Worm (Caenorhabditis elegans) whole organism, midembryonic: ENCODE results near the gene grd-1.

Source experiments
- cog-1 ChIP-seq: sonication (generic microtip); optimal IDR thresholded peaks from 2 replicates; lab custom pipeline; 2016; ENCODE audit warnings: missing genetic modification characterization, missing compliant biosample characterization
- flt-1 ChIP-seq: fragments of 200-800 bp; sonication (Bioruptor generic); IDR thresholded peaks from 2 replicates; pipeline ENCODE4 v1.3.6; 2022; ENCODE audit warnings: missing genetic modification characterization, missing compliant biosample characterization
- klf-2 ChIP-seq: fragments of 200-800 bp; sonication (Bioruptor generic); conservative IDR thresholded peaks from 2 replicates; pipeline ENCODE4 v1.3.6; 2022; ENCODE audit warnings: missing genetic modification reagents, missing genetic modification characterization, missing compliant biosample characterization
- med-1 ChIP-seq: sonication (generic microtip); optimal IDR thresholded peaks from 2 replicates; lab custom pipeline; 2017; ENCODE audit warnings: missing genetic modification characterization, mild to moderate bottlenecking, missing compliant biosample characterization, antibody characterized with exemption, missing genetic modification reagents; ENCODE audit not compliant: insufficient read depth
- ref-1 ChIP-seq: fragments of 200-800 bp; sonication (Bioruptor generic); conservative IDR thresholded peaks from 2 replicates; pipeline ENCODE4 v1.3.6; 2022; ENCODE audit warnings: missing genetic modification reagents, missing genetic modification characterization, missing compliant biosample characterization
- tab-1 ChIP-seq: fragments of 200-800 bp; sonication (Bioruptor generic); IDR thresholded peaks from 2 replicates; pipeline ENCODE4 v1.3.6; 2022; ENCODE audit warnings: missing genetic modification characterization, missing compliant biosample characterization

DNA sequence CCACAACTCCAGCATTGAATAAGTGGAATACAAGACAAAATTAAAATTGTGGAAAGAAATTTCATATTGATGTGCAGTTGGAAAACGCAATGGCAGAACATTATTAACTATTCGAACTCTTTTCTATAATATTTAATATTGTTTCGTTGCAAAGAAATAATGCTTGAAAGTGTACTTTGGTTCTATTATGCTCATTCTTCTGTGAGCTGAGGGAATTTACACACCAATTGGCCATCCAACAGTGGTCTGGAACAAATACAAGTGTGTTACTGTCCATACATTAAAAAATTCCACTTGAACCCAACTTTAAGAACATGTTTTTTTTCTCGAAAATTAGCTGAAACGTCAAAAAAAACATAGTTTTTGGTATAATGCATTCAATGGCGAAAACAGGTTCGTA is 29.6 kb upstream of the grd-1 start, which contains the start of gene W04G3.13:
- TF ChIP-seq tab-1 (GFP tag; lab: Robert Waterston, UW) (no peak), ref-1 (GFP tag; lab: Robert Waterston, UW) (no peak), cog-1 (tag; lab: Kevin White, UChicago) (no peak), flt-1 (GFP tag; lab: Robert Waterston, UW) (no peak), klf-2 (no peak), med-1 (GFP tag; lab: Kevin White, UChicago) (no peak)
